Fruit fly (Drosophila melanogaster): ENCODE data around the gene Cyp4ac3.

- TF ChIP-seq Hr96 (GFP tag; optimal IDR thresholded peaks at IDR 0.05) (no peak), Crg-1 (GFP tag; optimal IDR thresholded peaks at IDR 0.05) (no peak), Clk (GFP tag; optimal IDR thresholded peaks at IDR 0.05) (no peak), ovo (GFP tag; optimal IDR thresholded peaks at IDR 0.05) (no peak), toe (GFP tag; optimal IDR thresholded peaks at IDR 0.05) (no peak), CG12768 (GFP tag; optimal IDR thresholded peaks at IDR 0.05) (no peak), CG5204 (GFP tag; optimal IDR thresholded peaks at IDR 0.05) (no peak), cic (GFP tag; optimal IDR thresholded peaks at IDR 0.05) (no peak)
Measured at dm6 chr2L:5284820-5285219, 16.5 kb downstream of the Cyp4ac3 start.

Data from whole organism, adult.